Worm (Caenorhabditis elegans): ENCODE measurements around the gene sdpn-1.

sdpn-1 gene

DNA sequence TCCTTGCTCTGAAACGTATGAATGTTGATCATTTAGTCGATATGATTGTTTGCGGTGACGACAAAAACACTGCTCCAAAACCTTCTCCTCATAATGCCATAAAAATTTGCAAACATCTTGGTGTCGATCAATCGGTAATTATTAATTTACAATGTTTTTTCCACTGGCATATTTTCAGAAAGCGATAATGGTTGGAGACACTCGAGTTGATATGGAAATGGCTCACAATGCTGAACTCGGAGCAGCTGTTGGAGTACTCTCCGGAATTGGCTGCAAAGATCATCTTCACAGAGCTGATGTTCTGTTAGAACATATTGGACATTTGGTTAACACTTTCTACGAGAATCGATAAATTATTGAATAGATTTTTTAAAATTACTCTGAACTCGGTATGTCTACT, 9.6 kb downstream of the sdpn-1 start:
- no peak for TF ChIP-seq ama-1 (optimal IDR thresholded peaks at IDR 0.05)
- no peak for TF ChIP-seq fos-1 (tag; optimal IDR thresholded peaks at IDR 0.05)
- no peak for TF ChIP-seq hmg-11 (tag; optimal IDR thresholded peaks at IDR 0.05)
- TF ChIP-seq nhr-43 (tag; optimal IDR thresholded peaks at IDR 0.05; ENCODE audit: poor library complexity, severe bottlenecking), result no peak
- TF ChIP-seq eor-1 (tag; optimal IDR thresholded peaks at IDR 0.05), result no peak
- no peak for TF ChIP-seq snpc-4 (tag; optimal IDR thresholded peaks at IDR 0.05)
- TF ChIP-seq mdl-1 (tag; optimal IDR thresholded peaks at IDR 0.05), result no peak
- TF ChIP-seq nhr-237 (tag; optimal IDR thresholded peaks at IDR 0.05), result no peak

ce11 chrX:7986892-7987291, 11.1 kb downstream of the sdpn-1 start:
- TF ChIP-seq nhr-43 (tag; optimal IDR thresholded peaks at IDR 0.05; ENCODE audit: poor library complexity, severe bottlenecking) (peak; percentile 73), nhr-25 (tag; optimal IDR thresholded peaks at IDR 0.05) (peak; percentile 82), nhr-23 (tag; optimal IDR thresholded peaks at IDR 0.05) (peak; percentile 88), ama-1 (optimal IDR thresholded peaks at IDR 0.05) (no peak), elt-1 (tag; optimal IDR thresholded peaks at IDR 0.05) (no peak), nfya-1 (tag; optimal IDR thresholded peaks at IDR 0.05; ENCODE audit: insufficient read depth) (peak; percentile 17), elt-2 (tag; optimal IDR thresholded peaks at IDR 0.05) (peak; percentile 73), elt-3 (tag; optimal IDR thresholded peaks at IDR 0.05) (peak in 2 of 3 experiments; percentile 74 to 93), unc-62 (GFP tag; optimal IDR thresholded peaks at IDR 0.05) (peak; percentile 57), nhr-76 (tag; optimal IDR thresholded peaks at IDR 0.05) (no peak), pha-4 (tag; optimal IDR thresholded peaks at IDR 0.05) (peak; percentile 18), hmg-11 (tag; optimal IDR thresholded peaks at IDR 0.05) (no peak), fkh-10 (GFP tag; optimal IDR thresholded peaks at IDR 0.05) (no peak), ceh-28 (tag; optimal IDR thresholded peaks at IDR 0.05) (peak; percentile 80), ceh-16 (tag; optimal IDR thresholded peaks at IDR 0.05) (no peak), jun-1 (tag; optimal IDR thresholded peaks at IDR 0.05) (peak; percentile 76), daf-12 (tag; optimal IDR thresholded peaks at IDR 0.05) (no peak)

ce11 chrX:7985495-7986029, 12.5 kb downstream of the sdpn-1 start, which contains the start of gene F45E1.4:
TSS of gene F45E1.4 (plus strand) at chrX:7985979.
- peak; percentile 21 for TF ChIP-seq nhr-43 (tag; optimal IDR thresholded peaks at IDR 0.05; ENCODE audit: poor library complexity, severe bottlenecking)
- TF ChIP-seq nhr-23 (tag; optimal IDR thresholded peaks at IDR 0.05), result peak; percentile 37
- TF ChIP-seq mdl-1 (tag; optimal IDR thresholded peaks at IDR 0.05), result no peak
- peak; percentile 70 for TF ChIP-seq ceh-28 (tag; optimal IDR thresholded peaks at IDR 0.05)
- peak in 1 of 3 experiments; percentile 54 for TF ChIP-seq elt-3 (tag; optimal IDR thresholded peaks at IDR 0.05)
- no peak for TF ChIP-seq fkh-2 (tag; optimal IDR thresholded peaks at IDR 0.05)

- TF ChIP-seq lin-15B (tag; optimal IDR thresholded peaks at IDR 0.05) (no peak), ZK546.5 (tag; optimal IDR thresholded peaks at IDR 0.05) (no peak), elt-1 (tag; optimal IDR thresholded peaks at IDR 0.05) (no peak), nhr-25 (tag; optimal IDR thresholded peaks at IDR 0.05) (peak; percentile 61)
These were observed 13.3 kb downstream of the sdpn-1 start for ce11 chrX:7984742-7985141.

ce11 chrX:7982047-7982446, 16.0 kb downstream of the sdpn-1 start, which contains the start of gene his-71:
TSS of gene his-71 (minus strand) at chrX:7982070.
- no peak for TF ChIP-seq pqm-1 (tag; optimal IDR thresholded peaks at IDR 0.05)
- no peak for TF ChIP-seq ceh-82 (tag; optimal IDR thresholded peaks at IDR 0.05)
- TF ChIP-seq snpc-4 (tag; optimal IDR thresholded peaks at IDR 0.05), result no peak
- no peak for TF ChIP-seq unc-62 (GFP tag; optimal IDR thresholded peaks at IDR 0.05)
- TF ChIP-seq mml-1 (tag; optimal IDR thresholded peaks at IDR 0.05), result no peak
- no peak for TF ChIP-seq nhr-28 (tag; optimal IDR thresholded peaks at IDR 0.05)
- TF ChIP-seq lin-39 (tag; optimal IDR thresholded peaks at IDR 0.05), result no peak
- no peak for TF ChIP-seq elt-3 (tag; optimal IDR thresholded peaks at IDR 0.05)

- TF ChIP-seq skn-1 (tag; optimal IDR thresholded peaks at IDR 0.05), result no peak
- no peak for TF ChIP-seq nhr-11 (tag; optimal IDR thresholded peaks at IDR 0.05)
- TF ChIP-seq unc-39 (tag; optimal IDR thresholded peaks at IDR 0.05), result no peak
- no peak for TF ChIP-seq zag-1 (tag; optimal IDR thresholded peaks at IDR 0.05)
- TF ChIP-seq nhr-67 (tag; optimal IDR thresholded peaks at IDR 0.05), result no peak
- no peak for TF ChIP-seq fkh-2 (tag; optimal IDR thresholded peaks at IDR 0.05)
These were observed 20.6 kb downstream of the sdpn-1 start for ce11 chrX:7977452-7977851.

All from whole organism, L3 larva.